Fruit fly (Drosophila melanogaster) whole organism, embryonic: ENCODE measurements around the gene Ir94a.
A peak's percentile ranks its signal among the peaks of the same experiment; 100 is the strongest.

ENCODE experiments used
- ATbp ChIP-seq: fragments of 200-800 bp; sonication (Bioruptor generic); optimal IDR thresholded peaks from 2 replicates; lab custom pipeline; 2017; ENCODE audit warnings: missing biosample characterization, mild to moderate bottlenecking, missing genetic modification characterization, missing genetic modification reagents
- Aef1 ChIP-seq: fragments of 200-800 bp; sonication (Bioruptor generic); IDR thresholded peaks from 3 replicates; pipeline ENCODE4 v1.3.6; 2022; ENCODE audit warnings: missing biosample characterization, missing genetic modification characterization
- Awh ChIP-seq: fragments of 200-800 bp; sonication (Bioruptor generic); IDR thresholded peaks from 2 replicates; pipeline ENCODE4, ENCODE4 v1.3.6; 2022; ENCODE audit warnings: missing biosample characterization, missing genetic modification characterization
- B-H2 ChIP-seq: fragments of 200-800 bp; sonication (Bioruptor generic); optimal IDR thresholded peaks from 2 replicates; lab custom pipeline; 2018; ENCODE audit warnings: missing biosample characterization, mild to moderate bottlenecking, missing genetic modification characterization
- Blimp-1 ChIP-seq: fragments of 200-800 bp; sonication (Bioruptor generic); optimal IDR thresholded peaks from 3 replicates; lab custom pipeline; 2018; ENCODE audit warnings: missing biosample characterization, missing genetic modification characterization, mild to moderate bottlenecking, moderate library complexity, missing genetic modification reagents
- CG10267 ChIP-seq: fragments of 200-800 bp; sonication (Bioruptor generic); optimal IDR thresholded peaks from 2 replicates; lab custom pipeline; 2018; ENCODE audit warnings: missing biosample characterization, mild to moderate bottlenecking, missing genetic modification characterization, moderate library complexity
- CG11093 ChIP-seq: fragments of 200-800 bp; sonication (Bioruptor generic); IDR thresholded peaks from 3 replicates; pipeline ENCODE4 v1.3.6; 2022; ENCODE audit warnings: missing biosample characterization, missing genetic modification characterization
- CG11247 ChIP-seq: fragments of 200-800 bp; sonication (Bioruptor generic); IDR thresholded peaks from 2 replicates; pipeline ENCODE4 v1.3.6; 2022; ENCODE audit warnings: missing biosample characterization, missing genetic modification characterization
- CG11723 ChIP-seq: fragments of 200-800 bp; sonication (Bioruptor generic); optimal IDR thresholded peaks from 2 replicates; lab custom pipeline; 2017; ENCODE audit warnings: missing biosample characterization, mild to moderate bottlenecking, missing genetic modification characterization
- CG12104 ChIP-seq: fragments of 200-800 bp; sonication (Bioruptor generic); optimal IDR thresholded peaks from 3 replicates; lab custom pipeline; 2016; ENCODE audit warnings: missing biosample characterization, missing genetic modification characterization
- CG12391 ChIP-seq: fragments of 200-800 bp; sonication (Bioruptor generic); optimal IDR thresholded peaks from 3 replicates; lab custom pipeline; 2018; ENCODE audit warnings: missing biosample characterization, mild to moderate bottlenecking, missing genetic modification characterization, moderate library complexity
- CG15696 ChIP-seq: fragments of 200-800 bp; sonication (Bioruptor generic); optimal IDR thresholded peaks from 2 replicates; lab custom pipeline; 2019; ENCODE audit warnings: missing biosample characterization, mild to moderate bottlenecking, missing genetic modification characterization, moderate library complexity
- CG1647 ChIP-seq: fragments of 200-800 bp; sonication (Bioruptor generic); optimal IDR thresholded peaks from 3 replicates; lab custom pipeline; 2016; ENCODE audit warnings: missing biosample characterization, missing genetic modification characterization
- CG17829 ChIP-seq: fragments of 200-800 bp; optimal IDR thresholded peaks from 2 replicates; lab custom pipeline; 2019; ENCODE audit warnings: missing biosample characterization, mild to moderate bottlenecking, missing genetic modification characterization, moderate library complexity
- CG2199 ChIP-seq: fragments of 200-800 bp; sonication (Bioruptor generic); IDR thresholded peaks from 3 replicates; pipeline ENCODE4 v1.3.6; 2022; ENCODE audit warnings: missing biosample characterization, missing genetic modification characterization
- CG3065 ChIP-seq: fragments of 200-800 bp; sonication (Bioruptor generic); optimal IDR thresholded peaks from 2 replicates; lab custom pipeline; 2016; ENCODE audit warnings: missing biosample characterization, missing genetic modification characterization
- CG32772 ChIP-seq: fragments of 200-800 bp; sonication (Bioruptor generic); IDR thresholded peaks from 2 replicates; pipeline ENCODE4 v1.3.6; 2022; ENCODE audit warnings: missing biosample characterization, missing genetic modification characterization
- CG3847 ChIP-seq: fragments of 200-800 bp; sonication (Bioruptor generic); IDR thresholded peaks from 2 replicates; pipeline ENCODE4 v1.3.6; 2022; ENCODE audit warnings: missing biosample characterization, missing genetic modification characterization
- CG4282 ChIP-seq: fragments of 200-800 bp; sonication (Bioruptor generic); optimal IDR thresholded peaks from 2 replicates; lab custom pipeline; 2016; ENCODE audit warnings: missing biosample characterization, missing genetic modification characterization
- CG6272 ChIP-seq: fragments of 200-800 bp; sonication (Bioruptor generic); IDR thresholded peaks from 2 replicates; pipeline ENCODE4 v1.3.6; 2022; ENCODE audit warnings: missing biosample characterization, missing genetic modification characterization
- CG9727 ChIP-seq: fragments of 200-800 bp; sonication (Bioruptor generic); optimal IDR thresholded peaks from 3 replicates; lab custom pipeline; 2017; ENCODE audit warnings: missing biosample characterization, mild to moderate bottlenecking, missing genetic modification characterization
- CG9817 ChIP-seq: fragments of 200-800 bp; sonication (Bioruptor generic); optimal IDR thresholded peaks from 2 replicates; lab custom pipeline; 2018; ENCODE audit warnings: missing biosample characterization, mild to moderate bottlenecking, missing genetic modification characterization, moderate library complexity
- Ets65A ChIP-seq: fragments of 200-800 bp; sonication (Bioruptor generic); peaks from one replicate; lab custom pipeline; 2016; ENCODE audit warnings: missing biosample characterization, missing genetic modification characterization
- GATAe ChIP-seq: fragments of 200-800 bp; sonication (Bioruptor generic); conservative IDR thresholded peaks from 2 replicates; pipeline ENCODE4 v1.3.6; 2022; ENCODE audit warnings: missing biosample characterization, missing genetic modification characterization
- Gsc ChIP-seq: fragments of 200-800 bp; sonication (Bioruptor generic); IDR thresholded peaks from 2 replicates; pipeline ENCODE4 v1.3.6; 2022; ENCODE audit warnings: missing biosample characterization, missing genetic modification characterization
- Meics ChIP-seq: fragments of 200-800 bp; sonication (Bioruptor generic); optimal IDR thresholded peaks from 2 replicates; lab custom pipeline; 2017; ENCODE audit warnings: missing biosample characterization, mild to moderate bottlenecking, missing genetic modification characterization
- Ravus ChIP-seq: fragments of 200-800 bp; sonication (Bioruptor generic); IDR thresholded peaks from 2 replicates; pipeline ENCODE4 v1.3.6; 2022; ENCODE audit warnings: missing biosample characterization, missing genetic modification characterization
- Sox102F ChIP-seq: fragments of 200-800 bp; sonication (Bioruptor generic); optimal IDR thresholded peaks from 2 replicates; lab custom pipeline; 2018; ENCODE audit warnings: missing biosample characterization, mild to moderate bottlenecking, missing genetic modification characterization, moderate library complexity
- Xrp1 ChIP-seq: fragments of 200-800 bp; sonication (Bioruptor generic); IDR thresholded peaks from 2 replicates; pipeline ENCODE4 v1.3.6; 2022; ENCODE audit warnings: missing biosample characterization, missing genetic modification characterization
- al ChIP-seq: fragments of 200-800 bp; sonication (Bioruptor generic); IDR thresholded peaks from 2 replicates; pipeline ENCODE4 v1.3.6; 2022; ENCODE audit warnings: missing biosample characterization, missing genetic modification characterization
- chm ChIP-seq: fragments of 200-800 bp; sonication (Bioruptor generic); IDR thresholded peaks from 2 replicates; pipeline ENCODE4 v1.3.6; 2022; ENCODE audit warnings: missing biosample characterization, missing genetic modification characterization
- fd3F ChIP-seq: fragments of 200-800 bp; sonication (Bioruptor generic); optimal IDR thresholded peaks from 2 replicates; lab custom pipeline; 2018; ENCODE audit warnings: missing biosample characterization, mild to moderate bottlenecking, missing genetic modification characterization, moderate library complexity
- gcm2 ChIP-seq: fragments of 200-800 bp; sonication (Bioruptor generic); optimal IDR thresholded peaks from 2 replicates; lab custom pipeline; 2016; ENCODE audit warnings: missing biosample characterization, missing genetic modification characterization
- grn ChIP-seq: fragments of 200-800 bp; sonication (Bioruptor generic); optimal IDR thresholded peaks from 3 replicates; lab custom pipeline; 2017; ENCODE audit warnings: missing biosample characterization, missing genetic modification characterization
- lola ChIP-seq, 3 experiments: fragments of >200 bp in 2 of 3; fragments of 200-800 bp in 1 of 3; sonication (Bioruptor generic) in 1 of 3; optimal IDR thresholded peaks; 2 replicates each; lab custom pipeline; 2017 to 2019; ENCODE audit warnings: missing biosample characterization in 3 of 3, missing genetic modification characterization in 3 of 3, mild to moderate bottlenecking in 1 of 3, moderate library complexity in 1 of 3
- mam ChIP-seq: fragments of 200-800 bp; sonication (Bioruptor generic); optimal IDR thresholded peaks from 3 replicates; lab custom pipeline; 2016; ENCODE audit warnings: missing biosample characterization, missing genetic modification characterization
- nerfin-1 ChIP-seq: fragments of 200-800 bp; sonication (Bioruptor generic); optimal IDR thresholded peaks from 3 replicates; lab custom pipeline; 2019; ENCODE audit warnings: missing biosample characterization, mild to moderate bottlenecking, missing genetic modification characterization, moderate library complexity
- pb ChIP-seq: fragments of 200-800 bp; sonication (Bioruptor generic); optimal IDR thresholded peaks from 3 replicates; lab custom pipeline; 2016; ENCODE audit warnings: missing biosample characterization, missing genetic modification characterization
- pho ChIP-seq: fragments of 200-800 bp; sonication (Bioruptor generic); optimal IDR thresholded peaks from 2 replicates; lab custom pipeline; 2016; ENCODE audit warnings: missing biosample characterization, missing genetic modification characterization
- ranshi ChIP-seq: fragments of 200-800 bp; sonication (Bioruptor generic); IDR thresholded peaks from 2 replicates; pipeline ENCODE4 v1.3.6; 2022; ENCODE audit warnings: missing biosample characterization, missing genetic modification characterization
- sd ChIP-seq: fragments of 200-800 bp; sonication (Bioruptor generic); optimal IDR thresholded peaks from 3 replicates; lab custom pipeline; 2018; ENCODE audit warnings: missing biosample characterization, mild to moderate bottlenecking, missing genetic modification characterization, moderate library complexity
- sens ChIP-seq: fragments of 200-800 bp; sonication (Bioruptor generic); peaks from one replicate; lab custom pipeline; 2016; ENCODE audit warnings: missing biosample characterization, missing genetic modification characterization
- stwl ChIP-seq: fragments of 200-800 bp; sonication (Bioruptor generic); optimal IDR thresholded peaks from 3 replicates; lab custom pipeline; 2018; ENCODE audit warnings: missing biosample characterization, mild to moderate bottlenecking, missing genetic modification characterization, moderate library complexity
- tin ChIP-seq: fragments of 200-800 bp; sonication (Bioruptor generic); optimal IDR thresholded peaks from 3 replicates; lab custom pipeline; 2016; ENCODE audit warnings: missing biosample characterization, missing genetic modification characterization
- twi ChIP-seq: fragments of 200-800 bp; optimal IDR thresholded peaks from 2 replicates; lab custom pipeline; 2019; ENCODE audit warnings: missing biosample characterization, mild to moderate bottlenecking, missing genetic modification characterization, moderate library complexity
- yki ChIP-seq: fragments of >200 bp; optimal IDR thresholded peaks from 3 replicates; lab custom pipeline; 2018

The Ir94a gene

dm6 chr3R:22141332-22141731 lies 28.1 kb downstream of the Ir94a start:
- TF ChIP-seq Meics (GFP tag; lab: Kevin White, UChicago) = no peak
- TF ChIP-seq B-H2 (GFP tag; lab: Kevin White, UChicago) = no peak

- TF ChIP-seq CG9817 (tag; lab: Kevin White, UChicago) (no peak), CG11247 (GFP tag; lab: Robert Waterston, UW) (no peak), pb (GFP tag; lab: Kevin White, UChicago) (no peak), CG4282 (GFP tag; lab: Kevin White, UChicago) (no peak), fd3F (GFP tag; lab: Kevin White, UChicago) (no peak), CG2199 (GFP tag; lab: Robert Waterston, UW) (peak; percentile 88; the same call in 2 of the 3 replicates), stwl (tag; lab: Kevin White, UChicago) (peak; percentile 7), Awh (GFP tag; lab: Robert Waterston, UW) (0 out of 2 replicates have a peak, but pooled peaks have one; percentile 26), sens (peak; percentile 70), nerfin-1 (no peak), chm (GFP tag; lab: Robert Waterston, UW) (peak; percentile 19), twi (tag; lab: Kevin White, UChicago) (peak; percentile 89), CG10267 (tag; lab: Kevin White, UChicago) (no peak), ranshi (no peak)
These were observed 29.3 kb downstream of the Ir94a start for dm6 chr3R:22142495-22142894.

dm6 chr3R:22145425-22146411 lies 32.5 kb downstream of the Ir94a start:
- TF ChIP-seq Gsc (GFP tag; lab: Robert Waterston, UW) = peak; percentile 67
- no peak for TF ChIP-seq al (GFP tag; lab: Robert Waterston, UW)
- no peak for TF ChIP-seq yki
- TF ChIP-seq tin (GFP tag; lab: Kevin White, UChicago) = peak; percentile 69
- peak; percentile 91 for TF ChIP-seq CG17829 (tag; lab: Kevin White, UChicago)
- TF ChIP-seq Aef1 (GFP tag; lab: Robert Waterston, UW) = no peak
- peak in 1 of 3 experiments; percentile 87 for TF ChIP-seq lola (GFP tag; optimal IDR thresholded peaks at IDR 0.05; lab: Kevin White, UChicago)
- TF ChIP-seq mam (GFP tag; lab: Kevin White, UChicago) = peak; percentile 53
- peak; percentile 38 for TF ChIP-seq grn (GFP tag; lab: Kevin White, UChicago)
- TF ChIP-seq Ets65A (GFP tag; lab: Kevin White, UChicago) = peak; percentile 96
- TF ChIP-seq CG9727 = peak; percentile 86
- peak; percentile 28 for TF ChIP-seq Ravus (GFP tag; lab: Robert Waterston, UW)
- TF ChIP-seq CG11093 = peak; percentile 86
- TF ChIP-seq CG1647 (GFP tag; lab: Kevin White, UChicago) = peak; percentile 41
- TF ChIP-seq sd (tag; lab: Kevin White, UChicago) = peak; percentile 15
- TF ChIP-seq CG12391 (tag; lab: Kevin White, UChicago) = peak; percentile 80
- TF ChIP-seq CG12104 (GFP tag; lab: Kevin White, UChicago) = peak; percentile 1
- TF ChIP-seq Blimp-1 (GFP tag; lab: Kevin White, UChicago) = peak; percentile 86
- TF ChIP-seq CG32772 = peak; percentile 86
- TF ChIP-seq CG11723 (GFP tag; lab: Kevin White, UChicago) = peak; percentile 35
- peak; percentile 75 for TF ChIP-seq CG6272 (GFP tag; lab: Robert Waterston, UW)
- peak; percentile 76 for TF ChIP-seq ATbp (GFP tag; lab: Kevin White, UChicago)
- peak; percentile 4 for TF ChIP-seq pho (GFP tag; lab: Kevin White, UChicago)
- TF ChIP-seq CG15696 (tag; lab: Kevin White, UChicago) = peak; percentile 77
- TF ChIP-seq GATAe = no peak
- peak; percentile 47; the same call in 1 of the 2 replicates for TF ChIP-seq CG3847 (GFP tag; lab: Robert Waterston, UW)
- peak; percentile 53 for TF ChIP-seq gcm2 (GFP tag; lab: Kevin White, UChicago)
- TF ChIP-seq Sox102F (GFP tag; lab: Kevin White, UChicago) = peak; percentile 83
- peak; percentile 93 for TF ChIP-seq Xrp1
- TF ChIP-seq CG3065 (GFP tag; lab: Kevin White, UChicago) = peak; percentile 36
